Worm (Caenorhabditis elegans): ENCODE data around the gene ZK287.9.

The ZK287.9 gene

DNA sequence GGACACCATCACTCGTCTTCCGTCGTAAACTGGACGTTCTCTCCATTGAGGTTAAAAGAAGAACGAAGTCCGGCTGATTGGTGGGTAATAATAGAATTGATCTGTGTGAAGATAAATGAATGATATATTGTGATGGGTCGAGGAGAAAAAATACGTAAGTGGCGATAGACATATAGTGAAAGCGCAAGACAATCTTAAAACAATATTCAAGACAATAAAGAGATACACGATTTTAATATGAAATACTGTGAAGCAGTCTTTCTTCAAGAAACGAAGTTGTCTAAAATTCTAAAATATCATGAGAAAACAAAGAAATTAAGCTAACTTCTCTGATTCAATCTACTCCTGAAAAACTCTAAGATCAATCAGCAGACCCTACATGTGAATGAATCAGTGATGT, 34.4 kb downstream of the ZK287.9 start, which contains the start of gene F40F9.10:
TSS of gene F40F9.10 (minus strand) at position 101 of the 400 bp plus-strand sequence.
- TF ChIP-seq F57C9.4 (tag; optimal IDR thresholded peaks at IDR 0.05): no peak

DNA sequence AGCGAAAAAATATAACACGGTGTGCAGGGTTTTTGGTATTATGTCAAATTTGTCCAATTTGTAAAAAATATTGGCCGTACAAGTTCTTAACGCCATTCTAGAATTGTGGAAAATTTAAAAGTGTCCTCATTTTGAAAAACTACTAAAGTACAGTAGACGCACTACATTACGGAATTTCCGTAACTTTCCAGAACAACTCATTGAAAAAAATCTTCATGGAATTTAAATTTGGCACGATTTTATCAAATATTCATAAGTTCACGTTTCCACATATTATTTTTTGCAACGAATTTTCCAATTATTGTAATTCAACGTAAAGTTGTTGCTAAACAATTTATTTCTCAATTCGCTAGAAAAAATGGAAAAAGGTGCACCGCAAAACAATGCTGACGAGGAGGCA, 35.8 kb downstream of the ZK287.9 start, which contains the start of gene F40F9.3:
TSS of gene F40F9.3 (plus strand) at position 301 of the 400 bp plus-strand sequence.
- no peak for TF ChIP-seq lin-40 (tag; optimal IDR thresholded peaks at IDR 0.05)
- no peak for TF ChIP-seq nfya-2 (GFP tag; IDR thresholded peaks at IDR 0.05)
- no peak for TF ChIP-seq tlf-1 (GFP tag; optimal IDR thresholded peaks at IDR 0.05)
- no peak for TF ChIP-seq dox-1 (GFP tag; IDR thresholded peaks at IDR 0.05)
- TF ChIP-seq bed-2 (GFP tag; IDR thresholded peaks at IDR 0.05): no peak
- no peak for TF ChIP-seq ceh-79 (tag; optimal IDR thresholded peaks at IDR 0.05)
- no peak for TF ChIP-seq egl-44 (GFP tag; IDR thresholded peaks at IDR 0.05)
- TF ChIP-seq snpc-1.3 (tag; optimal IDR thresholded peaks at IDR 0.05; ENCODE audit: insufficient read depth): no peak
- TF ChIP-seq him-1 (tag; optimal IDR thresholded peaks at IDR 0.05): no peak
- no peak for TF ChIP-seq attf-3 (GFP tag; conservative IDR thresholded peaks at IDR 0.05)
- TF ChIP-seq tbx-9 (tag; optimal IDR thresholded peaks at IDR 0.05; ENCODE audit: borderline replicate concordance): no peak
- no peak for TF ChIP-seq hsf-1 (GFP tag; IDR thresholded peaks at IDR 0.05)
- no peak for TF ChIP-seq F55B11.4 (tag; optimal IDR thresholded peaks at IDR 0.05; ENCODE audit: borderline replicate concordance, insufficient read depth)

DNA sequence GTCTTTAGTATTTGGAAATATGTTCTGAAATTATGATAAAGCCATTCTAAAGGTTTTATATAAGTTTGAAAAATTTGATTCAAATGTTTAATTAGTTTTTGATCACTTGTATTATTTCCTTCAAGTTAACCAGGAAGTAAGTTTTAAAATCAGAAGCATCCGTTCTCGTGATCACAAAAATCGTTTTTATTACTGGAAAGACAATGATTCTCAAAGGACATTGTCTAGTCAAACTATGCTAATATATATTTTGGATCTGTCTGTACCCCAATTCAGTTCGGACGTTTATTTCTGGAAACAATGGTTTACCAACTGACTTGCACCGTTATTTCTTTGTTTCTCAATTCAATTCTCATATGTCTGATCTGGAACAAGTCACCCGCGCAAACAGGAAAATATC, 37.2 kb downstream of the ZK287.9 start, which contains the start of gene str-188:
TSS of gene str-188 (plus strand) at position 301 of the 400 bp plus-strand sequence.
- TF ChIP-seq nhr-80 (tag; optimal IDR thresholded peaks at IDR 0.05) (no peak), T07F8.4 (tag; optimal IDR thresholded peaks at IDR 0.05) (no peak), ama-1 (optimal IDR thresholded peaks at IDR 0.05) (no peak), ama-1 (GFP tag; optimal IDR thresholded peaks at IDR 0.05) (no peak), ztf-6 (GFP tag; IDR thresholded peaks at IDR 0.05) (no peak), ceh-27 (GFP tag; optimal IDR thresholded peaks at IDR 0.05) (no peak), athp-1 (tag; optimal IDR thresholded peaks at IDR 0.05) (no peak), zfh-2 (GFP tag; conservative IDR thresholded peaks at IDR 0.05) (no peak), Y95B8A.8 (GFP tag; IDR thresholded peaks at IDR 0.05) (no peak), lin-54 (GFP tag; optimal IDR thresholded peaks at IDR 0.05) (no peak)

DNA sequence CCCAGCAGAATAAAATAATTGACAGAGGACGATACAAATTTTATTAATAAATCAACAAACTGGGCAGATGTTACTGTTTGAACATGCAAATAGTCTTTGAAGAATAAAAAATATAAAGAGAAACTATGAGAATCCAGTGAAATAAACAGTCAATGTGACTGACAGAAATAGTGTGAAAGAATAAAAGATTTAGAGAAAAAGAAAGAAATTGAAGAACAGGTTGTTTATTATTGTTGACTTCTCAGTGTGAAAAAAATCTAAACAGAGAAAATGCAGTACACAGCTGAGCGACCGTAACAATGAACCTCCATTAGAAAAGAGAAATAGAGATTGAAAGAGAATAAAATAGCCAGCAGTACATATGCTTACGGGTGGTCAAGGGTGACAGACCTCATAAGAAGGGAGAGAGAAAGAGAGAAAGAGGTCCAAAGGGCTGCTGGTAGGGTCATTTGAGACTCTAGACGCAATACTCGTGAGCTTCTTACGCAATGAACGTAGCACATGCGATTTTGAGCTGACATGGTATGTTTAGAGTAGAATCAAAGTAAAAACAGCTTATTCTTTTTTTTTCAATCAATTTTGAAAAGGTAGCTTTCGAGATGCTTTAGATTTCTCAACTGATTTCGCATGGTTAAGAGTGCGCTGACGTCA, 45.0 kb downstream of the ZK287.9 start, which contains the start of gene slcr-46.3:
TSS of gene slcr-46.3 (minus strand) at position 86 of the 651 bp plus-strand sequence.
- TF ChIP-seq dpff-1 (tag; optimal IDR thresholded peaks at IDR 0.05) (no peak), ztf-3 (GFP tag; optimal IDR thresholded peaks at IDR 0.05) (no peak), snpc-3.4 (tag; optimal IDR thresholded peaks at IDR 0.05) (no peak), F23B12.7 (tag; optimal IDR thresholded peaks at IDR 0.05; ENCODE audit: insufficient read depth) (no peak), B0019.2 (GFP tag; conservative IDR thresholded peaks at IDR 0.05) (no peak), hmg-1.2 (GFP tag; IDR thresholded peaks at IDR 0.05) (peak; percentile 33; the same call in 1 of the 2 replicates), snpc-1.3 (tag; optimal IDR thresholded peaks at IDR 0.05; ENCODE audit: insufficient read depth) (no peak)

DNA sequence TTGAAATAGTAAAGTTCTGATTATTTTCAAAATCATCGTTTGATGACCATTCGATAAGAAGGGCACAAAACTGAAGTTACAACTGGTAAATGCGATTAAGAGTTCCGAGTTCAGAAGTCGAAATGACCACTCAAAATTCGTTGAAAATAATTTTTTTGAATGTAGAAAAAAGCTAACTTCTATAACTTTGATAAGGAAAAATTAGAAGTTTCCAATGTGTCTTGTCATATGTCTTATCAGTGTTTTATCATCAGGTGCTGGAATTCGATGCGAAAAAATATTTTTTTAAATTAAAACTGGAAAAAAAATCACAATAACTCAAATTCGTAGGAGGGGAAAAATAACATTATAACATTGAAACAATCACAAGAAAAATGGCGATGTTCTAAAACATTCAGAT, 46.6 kb downstream of the ZK287.9 start:
- TF ChIP-seq bed-1 (GFP tag; IDR thresholded peaks at IDR 0.05) (no peak), nhr-80 (tag; optimal IDR thresholded peaks at IDR 0.05) (peak; percentile 39)

Data from whole organism, young adult.